Worm (Caenorhabditis elegans) whole organism, L4/young adult: Measurements from ENCODE around the gene F15H10.9.

Source experiments
- W03F9.2 ChIP-seq: fragments of 150-350 bp; optimal IDR thresholded peaks from 2 replicates; lab custom pipeline; 2014; ENCODE audit warnings: missing biosample characterization, missing genetic modification characterization
- dao-5 ChIP-seq: sonication (generic microtip); optimal IDR thresholded peaks from 2 replicates; lab custom pipeline; 2016; ENCODE audit warnings: missing genotype, missing genetic modification characterization, moderate library complexity, missing compliant biosample characterization
- him-1 ChIP-seq: sonication (generic microtip); optimal IDR thresholded peaks from 2 replicates; lab custom pipeline; 2016; ENCODE audit warnings: missing genotype, missing genetic modification reagents, missing genetic modification characterization, missing compliant biosample characterization

The F15H10.9 gene

DNA sequence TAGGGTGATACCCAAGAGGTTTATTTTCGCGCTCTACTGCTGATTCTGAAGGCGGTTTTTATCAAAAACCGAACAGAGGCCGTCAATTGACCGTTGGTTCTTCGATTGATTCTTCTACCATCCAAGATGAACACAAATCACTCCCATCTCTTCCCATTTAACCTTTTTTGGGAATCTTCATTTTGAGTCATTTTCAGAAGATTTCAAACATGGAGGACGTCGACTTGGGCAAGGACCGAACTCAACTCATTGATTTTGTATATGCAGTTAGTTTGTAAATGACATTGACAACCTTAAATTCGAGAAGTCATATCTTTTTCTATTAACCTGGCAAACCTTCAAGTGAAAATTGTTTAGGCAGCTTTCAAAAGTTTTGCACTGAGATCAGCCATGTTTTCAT lies 26.2 kb downstream of the F15H10.9 start, which contains the start of gene AC3.5:
Gene AC3.5, plus strand, starts transcription at position 210 of the 400 bp plus-strand sequence.
- no peak for TF ChIP-seq dao-5 (tag; lab: Kevin White, UChicago)

DNA sequence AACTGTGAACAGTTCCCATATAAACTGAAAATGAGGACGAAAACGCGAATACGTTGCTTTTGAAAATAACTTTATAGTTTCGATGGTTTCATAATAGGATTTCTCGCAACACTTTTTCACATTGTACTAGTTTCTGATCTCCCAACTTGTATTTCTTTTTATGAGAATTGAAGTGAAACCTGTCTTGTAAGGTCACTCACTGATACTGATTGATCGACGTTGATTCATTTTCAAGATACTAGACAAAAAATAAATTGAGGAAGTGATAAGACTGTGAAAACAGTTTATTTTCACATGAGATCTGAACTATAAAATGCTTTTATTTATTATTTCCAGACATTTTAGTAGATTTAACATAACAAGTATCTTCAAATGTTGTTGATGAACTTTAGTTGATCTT lies 27.1 kb downstream of the F15H10.9 start:
- TF ChIP-seq him-1: no peak
- no peak for TF ChIP-seq W03F9.2 (tag; lab: Kevin White, UChicago)
- TF ChIP-seq dao-5 (tag; lab: Kevin White, UChicago): no peak

DNA sequence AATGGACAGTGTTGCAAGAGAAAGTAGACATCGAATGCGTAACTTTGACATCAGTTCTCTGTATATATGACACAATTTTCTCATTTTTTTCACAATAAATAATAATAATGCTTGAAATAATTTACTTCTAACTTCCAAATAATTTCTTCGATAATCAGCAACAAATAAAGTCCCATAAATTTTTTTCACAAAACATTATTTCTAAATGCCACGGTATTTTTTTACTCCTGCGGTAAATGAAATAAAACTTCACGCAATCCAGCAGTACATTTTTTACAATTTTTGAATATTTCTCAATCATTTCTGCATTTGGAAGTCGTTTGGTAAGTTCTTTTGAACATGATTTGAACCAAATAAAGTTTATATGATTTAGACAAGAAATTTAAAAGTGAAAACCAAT lies 30.6 kb downstream of the F15H10.9 start, which contains the start of gene spe-10:
Gene spe-10, plus strand, starts transcription at position 301 of the 400 bp plus-strand sequence.
- no peak for TF ChIP-seq W03F9.2 (tag; lab: Kevin White, UChicago)
- TF ChIP-seq him-1: no peak
- TF ChIP-seq dao-5 (tag; lab: Kevin White, UChicago): no peak

DNA sequence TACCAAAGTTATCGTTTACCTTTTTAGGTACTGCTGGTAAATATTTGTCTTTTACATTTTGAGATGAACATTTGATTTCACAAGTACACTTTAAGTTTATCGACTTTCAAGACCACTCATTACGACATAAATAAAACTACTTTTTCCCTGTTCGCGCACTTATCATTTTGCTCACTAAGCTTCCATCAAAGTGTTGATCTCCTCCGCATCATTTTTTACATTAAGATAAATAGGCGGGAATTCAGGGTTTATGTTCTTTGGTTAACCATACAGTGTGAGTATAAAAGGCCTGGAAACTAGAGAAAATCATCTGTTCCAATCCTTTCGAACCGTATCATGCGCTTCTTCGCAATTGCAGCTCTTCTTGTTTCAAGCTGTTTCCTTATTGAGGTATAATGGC lies 32.4 kb downstream of the F15H10.9 start, which contains the start of gene pqn-2:
Gene pqn-2, plus strand, starts transcription at position 301 of the 400 bp plus-strand sequence.
- TF ChIP-seq dao-5 (tag; lab: Kevin White, UChicago): no peak
- TF ChIP-seq W03F9.2 (tag; lab: Kevin White, UChicago): no peak
- TF ChIP-seq him-1: no peak

DNA sequence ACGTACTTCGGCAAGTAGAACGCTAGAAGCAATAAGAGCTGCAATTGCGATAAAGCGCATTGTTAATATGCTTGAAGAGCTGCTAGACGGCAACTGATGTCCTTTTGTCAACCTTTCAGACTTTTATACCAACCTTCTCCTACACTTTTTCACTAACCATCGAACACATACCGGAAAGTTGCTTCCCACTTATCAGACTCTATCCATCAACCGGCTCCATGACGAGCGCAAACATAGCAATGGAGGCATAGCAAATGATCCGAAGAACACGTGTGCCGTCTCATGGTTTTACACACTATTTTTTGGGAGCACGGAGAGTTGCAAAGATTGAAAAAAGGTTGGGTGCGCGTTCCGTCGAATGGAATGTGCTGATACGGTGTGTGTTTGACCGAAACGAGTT lies 32.8 kb downstream of the F15H10.9 start, which contains the start of gene abu-1:
Gene abu-1, minus strand, starts transcription at position 101 of the 400 bp plus-strand sequence.
- TF ChIP-seq dao-5 (tag; lab: Kevin White, UChicago): no peak
- no peak for TF ChIP-seq him-1
- TF ChIP-seq W03F9.2 (tag; lab: Kevin White, UChicago): no peak

DNA sequence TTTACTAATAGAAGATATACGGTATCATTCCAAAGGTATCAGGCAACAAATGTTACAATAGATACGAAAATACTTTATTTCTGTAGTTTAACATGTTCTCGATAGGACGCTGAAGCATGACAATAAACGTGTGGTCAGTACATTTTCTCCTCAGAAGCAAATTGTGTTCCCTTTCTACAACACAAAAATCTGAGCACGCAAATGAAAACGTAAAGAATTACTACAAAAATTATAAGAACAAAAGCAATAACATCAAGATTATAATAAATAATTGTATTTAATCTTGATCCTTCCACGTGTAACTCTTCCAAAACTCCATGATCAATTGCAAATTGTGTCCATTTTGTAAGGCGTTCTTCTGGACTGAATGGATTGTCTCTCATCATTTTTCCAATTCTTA lies 34.7 kb downstream of the F15H10.9 start:
- no peak for TF ChIP-seq him-1
- TF ChIP-seq W03F9.2 (tag; lab: Kevin White, UChicago): no peak
- no peak for TF ChIP-seq dao-5 (tag; lab: Kevin White, UChicago)

DNA sequence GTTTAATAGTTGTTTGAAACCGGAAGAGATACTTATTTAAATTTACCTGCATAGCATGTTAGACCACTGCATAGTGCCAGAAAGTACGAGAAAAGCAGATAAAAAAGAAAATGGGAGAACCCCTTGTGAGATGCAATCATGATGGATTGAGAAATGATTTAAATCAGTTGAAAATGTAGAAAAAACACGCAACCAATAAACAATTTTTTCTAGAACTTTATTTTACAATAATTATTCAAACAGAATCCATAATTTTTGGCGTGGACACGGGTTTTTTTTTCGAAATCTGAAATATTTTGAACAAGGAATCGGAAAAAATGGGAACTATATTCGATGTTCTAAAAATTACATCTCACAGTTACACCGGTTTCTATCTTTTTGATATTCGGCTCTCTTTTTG lies 35.2 kb downstream of the F15H10.9 start, which contains the start of gene AC3.12:
Gene AC3.12, minus strand, starts transcription at position 101 of the 400 bp plus-strand sequence.
- TF ChIP-seq dao-5 (tag; lab: Kevin White, UChicago) (no peak), W03F9.2 (tag; lab: Kevin White, UChicago) (no peak), him-1 (no peak)

DNA sequence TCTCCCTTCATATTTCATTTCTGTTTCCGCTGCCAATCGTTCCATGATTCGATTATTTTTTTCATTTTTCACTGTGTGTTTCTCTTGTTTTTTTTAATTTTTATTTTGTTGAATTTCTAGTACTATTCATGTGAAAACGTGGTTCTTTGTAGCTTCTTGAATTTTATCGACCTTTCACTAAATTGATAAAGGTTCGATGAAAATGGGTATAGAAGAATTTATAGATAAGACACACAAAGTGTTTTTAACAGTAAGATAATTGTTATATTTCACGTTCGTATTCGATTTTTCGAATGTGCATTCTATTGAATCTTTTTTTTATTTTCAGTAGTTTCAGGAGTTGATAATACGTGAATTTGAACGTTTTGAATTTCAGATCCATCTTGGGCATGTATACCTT lies 42.6 kb downstream of the F15H10.9 start, which contains the start of gene ugt-49:
Gene ugt-49, plus strand, starts transcription at position 371 of the 400 bp plus-strand sequence.
- no peak for TF ChIP-seq W03F9.2 (tag; lab: Kevin White, UChicago)
- TF ChIP-seq him-1: no peak
- no peak for TF ChIP-seq dao-5 (tag; lab: Kevin White, UChicago)

DNA sequence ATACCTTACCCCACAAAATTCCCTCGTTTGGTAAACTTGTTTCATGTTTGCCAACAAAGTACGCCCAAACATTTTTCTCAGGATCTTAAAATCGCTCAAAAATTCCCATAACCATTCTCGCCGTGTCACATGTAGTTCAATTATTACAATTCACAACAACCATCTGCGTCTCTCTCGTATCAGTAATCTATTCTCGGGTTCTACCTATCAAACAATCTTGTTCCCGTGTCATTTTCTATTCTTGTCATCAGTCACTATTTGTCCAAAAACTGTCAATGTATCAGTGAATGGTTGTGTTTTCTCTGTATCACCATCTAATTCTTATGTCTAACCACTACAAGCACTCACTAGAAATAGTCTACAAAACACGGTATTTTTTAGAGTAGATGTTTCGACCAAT lies 43.3 kb downstream of the F15H10.9 start:
- no peak for TF ChIP-seq dao-5 (tag; lab: Kevin White, UChicago)
- no peak for TF ChIP-seq W03F9.2 (tag; lab: Kevin White, UChicago)
- no peak for TF ChIP-seq him-1

DNA sequence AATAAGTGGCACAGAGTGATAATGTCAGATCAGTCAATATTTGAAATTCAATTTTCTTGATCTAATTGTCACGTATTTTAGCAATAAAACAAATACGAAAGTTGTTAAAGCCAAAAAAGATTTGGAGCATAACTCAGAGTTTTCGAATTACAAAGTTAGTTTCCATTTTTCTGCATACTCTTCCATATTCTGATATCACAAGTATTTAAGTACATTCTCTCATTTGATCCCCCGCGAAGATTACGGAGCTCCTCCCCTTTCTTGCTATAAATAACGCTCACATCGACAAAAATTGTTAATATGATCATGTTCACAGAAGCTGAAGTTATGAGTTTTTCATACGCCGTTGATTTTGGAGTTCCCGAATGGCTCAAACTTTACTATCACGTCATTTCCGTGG lies 46.3 kb downstream of the F15H10.9 start, which contains the start of gene sri-20:
Gene sri-20, plus strand, starts transcription at position 301 of the 400 bp plus-strand sequence.
- TF ChIP-seq him-1 (no peak), W03F9.2 (tag; lab: Kevin White, UChicago) (no peak), dao-5 (tag; lab: Kevin White, UChicago) (no peak)

DNA sequence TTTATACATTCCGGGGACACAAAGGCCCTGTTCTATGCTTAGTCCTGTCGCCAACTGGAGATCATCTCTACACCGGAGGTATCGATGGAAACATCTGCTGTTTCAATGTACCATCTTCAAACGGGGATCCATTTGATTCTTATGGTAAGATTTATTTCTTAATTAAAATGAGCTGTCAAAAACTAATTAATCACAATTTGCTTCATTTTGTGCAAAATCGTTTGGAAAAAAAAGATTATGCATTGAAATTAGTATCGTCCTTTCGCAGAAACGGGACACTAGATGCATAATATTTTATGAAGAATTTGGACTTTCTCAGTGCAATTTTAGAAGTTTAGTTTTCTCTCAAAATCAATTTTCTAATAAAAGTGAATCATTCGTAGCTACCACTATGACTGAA lies 50.7 kb downstream of the F15H10.9 start:
- TF ChIP-seq dao-5 (tag; lab: Kevin White, UChicago): no peak
- TF ChIP-seq W03F9.2 (tag; lab: Kevin White, UChicago): no peak
- TF ChIP-seq him-1: no peak
